Worm (Caenorhabditis elegans): ENCODE measurements around the gene del-8.

DNA sequence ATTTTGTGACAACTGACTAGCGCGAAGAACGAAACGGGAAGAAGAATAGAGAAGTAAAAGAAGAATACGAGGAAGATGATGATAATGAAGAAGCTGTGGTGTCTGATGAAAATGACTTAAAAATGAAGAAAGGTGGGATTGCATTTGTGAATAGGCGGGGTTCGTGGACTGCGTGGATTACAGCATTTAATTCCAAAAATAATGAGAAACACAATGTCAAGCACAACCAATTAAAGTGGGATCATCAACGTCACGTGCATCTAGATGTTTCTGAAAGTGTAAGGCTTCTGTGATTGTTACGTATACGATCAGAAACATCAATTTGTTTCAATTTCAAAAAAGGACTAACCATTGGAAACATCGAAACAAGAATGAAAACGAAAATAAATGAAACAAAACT, 12.3 kb upstream of the del-8 start, which contains the start of gene glb-17:
- TF ChIP-seq Y55F3AM.14 (GFP tag; optimal IDR thresholded peaks at IDR 0.05) (no peak), unc-62 (GFP tag; optimal IDR thresholded peaks at IDR 0.05) (no peak), ama-1 (optimal IDR thresholded peaks at IDR 0.05) (no peak), nhr-77 (tag; optimal IDR thresholded peaks at IDR 0.05) (no peak), ceh-82 (tag; optimal IDR thresholded peaks at IDR 0.05) (no peak), blmp-1 (tag; optimal IDR thresholded peaks at IDR 0.05; ENCODE audit: insufficient read depth) (no peak)
